Worm (Caenorhabditis elegans) whole organism, mixed stage, embryonic: Measurements from ENCODE around the gene bgal-2.

ENCODE experiments used
- blmp-1 ChIP-seq: fragments of 150-350 bp; optimal IDR thresholded peaks from 2 replicates; lab custom pipeline; 2014; ENCODE audit warnings: missing biosample characterization, missing genetic modification characterization
- ceh-39 ChIP-seq: fragments of 150-350 bp; optimal IDR thresholded peaks from 2 replicates; lab custom pipeline; 2014; ENCODE audit warnings: missing biosample characterization, missing genetic modification characterization
- ces-1 ChIP-seq: fragments of 150-350 bp; optimal IDR thresholded peaks from 2 replicates; lab custom pipeline; 2014; ENCODE audit warnings: missing biosample characterization, missing genetic modification reagents, missing genetic modification characterization
- elt-1 ChIP-seq: sonication (generic microtip); optimal IDR thresholded peaks from 2 replicates; lab custom pipeline; 2017; ENCODE audit warnings: missing genetic modification characterization, mild to moderate bottlenecking, missing compliant biosample characterization, antibody characterized with exemption, moderate library complexity, borderline replicate concordance; ENCODE audit not compliant: insufficient read depth
- hlh-1 ChIP-seq: fragments of 150-350 bp; optimal IDR thresholded peaks from 2 replicates; lab custom pipeline; 2014; ENCODE audit warnings: missing biosample characterization, missing genetic modification reagents, missing genetic modification characterization
- lsy-2 ChIP-seq: fragments of 150-350 bp; optimal IDR thresholded peaks from 2 replicates; lab custom pipeline; 2014; ENCODE audit warnings: missing biosample characterization, missing genetic modification characterization
- mep-1 ChIP-seq: fragments of 150-350 bp; optimal IDR thresholded peaks from 2 replicates; lab custom pipeline; 2017; ENCODE audit warnings: missing biosample characterization, missing genetic modification reagents, missing genetic modification characterization, inconsistent platforms
- nhr-76 ChIP-seq: sonication (generic microtip); optimal IDR thresholded peaks from 2 replicates; lab custom pipeline; 2017; ENCODE audit warnings: missing biosample characterization, missing genetic modification characterization
- sem-2 ChIP-seq: fragments of 200-800 bp; sonication (Bioruptor generic); optimal IDR thresholded peaks from 2 replicates; lab custom pipeline; 2018; ENCODE audit warnings: mild to moderate bottlenecking, missing genetic modification characterization, missing compliant biosample characterization
- sptf-1 ChIP-seq: sonication (generic microtip); optimal IDR thresholded peaks from 2 replicates; lab custom pipeline; 2017; ENCODE audit warnings: mild to moderate bottlenecking, missing genetic modification characterization, moderate library complexity, missing compliant biosample characterization
- tbx-8 ChIP-seq: fragments of 200-800 bp; sonication (Bioruptor generic); optimal IDR thresholded peaks from 2 replicates; lab custom pipeline; 2018; ENCODE audit warnings: mild to moderate bottlenecking, missing genetic modification characterization, moderate library complexity, missing compliant biosample characterization
- unc-62 ChIP-seq: fragments of 150-350 bp; optimal IDR thresholded peaks from 2 replicates; lab custom pipeline; 2014; ENCODE audit warnings: missing biosample characterization, missing genetic modification reagents, missing genetic modification characterization
- ztf-11 ChIP-seq: fragments of 150-350 bp; optimal IDR thresholded peaks from 2 replicates; lab custom pipeline; 2014; ENCODE audit warnings: missing biosample characterization, missing genetic modification characterization

- no peak for TF ChIP-seq elt-1
- TF ChIP-seq blmp-1 (tag; lab: Kevin White, UChicago): no peak
- no peak for TF ChIP-seq hlh-1 (tag; lab: Kevin White, UChicago)
- no peak for TF ChIP-seq unc-62 (GFP tag; lab: Kevin White, UChicago)
- TF ChIP-seq nhr-76 (tag; lab: Kevin White, UChicago): no peak
- TF ChIP-seq lsy-2 (tag; lab: Kevin White, UChicago): no peak
- TF ChIP-seq tbx-8 (GFP tag; lab: Kevin White, UChicago): no peak
- no peak for TF ChIP-seq ceh-39 (tag; lab: Kevin White, UChicago)
- no peak for TF ChIP-seq ztf-11 (tag; lab: Kevin White, UChicago)
- TF ChIP-seq ces-1 (GFP tag; lab: Kevin White, UChicago): peak; percentile 70
- no peak for TF ChIP-seq sem-2 (GFP tag; lab: Kevin White, UChicago)
- no peak for TF ChIP-seq sptf-1 (tag; lab: Kevin White, UChicago)
- TF ChIP-seq mep-1: no peak
Measured at ce11 chrX:6739034-6740008, 44.9 kb upstream of the bgal-2 start.
